Fruit fly (Drosophila melanogaster) whole organism, prepupa: ENCODE measurements around the gene CG32276.

Experiments used
- Blimp-1 ChIP-seq: fragments of 200-800 bp; sonication (Bioruptor generic); optimal IDR thresholded peaks from 3 replicates; lab custom pipeline; 2017; ENCODE audit warnings: missing biosample characterization, missing genetic modification characterization, mild to moderate bottlenecking, moderate library complexity, missing genetic modification reagents
- CG10631 ChIP-seq: fragments of 200-800 bp; sonication (Bioruptor generic); optimal IDR thresholded peaks from 2 replicates; lab custom pipeline; 2016; ENCODE audit warnings: missing biosample characterization, missing genetic modification characterization
- CG10669 ChIP-seq: fragments of 200-800 bp; sonication (Bioruptor generic); optimal IDR thresholded peaks from 3 replicates; lab custom pipeline; 2018; ENCODE audit warnings: missing biosample characterization, mild to moderate bottlenecking, missing genetic modification characterization, moderate library complexity
- CG11294 ChIP-seq: fragments of 200-800 bp; sonication (Bioruptor generic); IDR thresholded peaks from 2 replicates; pipeline ENCODE4 v1.3.6; 2022; ENCODE audit warnings: missing biosample characterization, missing genetic modification characterization
- CG11902 ChIP-seq: fragments of 200-800 bp; sonication (Bioruptor generic); optimal IDR thresholded peaks from 3 replicates; lab custom pipeline; 2016; ENCODE audit warnings: missing biosample characterization, missing genetic modification characterization
- CG15336 ChIP-seq: fragments of 200-800 bp; sonication (Bioruptor generic); IDR thresholded peaks from 2 replicates; pipeline ENCODE4 v1.3.6; 2022; ENCODE audit warnings: missing biosample characterization, missing genetic modification characterization
- CG1621 ChIP-seq: fragments of 200-800 bp; sonication (Bioruptor generic); optimal IDR thresholded peaks from 3 replicates; lab custom pipeline; 2018; ENCODE audit warnings: missing biosample characterization, mild to moderate bottlenecking, missing genetic modification characterization
- CG16779 ChIP-seq: fragments of 200-800 bp; sonication (Bioruptor generic); optimal IDR thresholded peaks from 3 replicates; lab custom pipeline; 2017; ENCODE audit warnings: missing biosample characterization, mild to moderate bottlenecking, missing genetic modification characterization
- CG32006 ChIP-seq: fragments of 200-800 bp; sonication (Bioruptor generic); optimal IDR thresholded peaks from 3 replicates; lab custom pipeline; 2017; ENCODE audit warnings: missing biosample characterization, mild to moderate bottlenecking, missing genetic modification characterization
- CG34406 ChIP-seq: fragments of 200-800 bp; sonication (Bioruptor generic); optimal IDR thresholded peaks from 3 replicates; lab custom pipeline; 2016; ENCODE audit warnings: missing biosample characterization, missing genetic modification characterization
- CG4318 ChIP-seq: fragments of 200-800 bp; sonication (Bioruptor generic); optimal IDR thresholded peaks from 3 replicates; lab custom pipeline; 2017; ENCODE audit warnings: missing biosample characterization, mild to moderate bottlenecking, missing genetic modification characterization
- CG6163 ChIP-seq: fragments of 200-800 bp; sonication (Bioruptor generic); IDR thresholded peaks from 3 replicates; pipeline ENCODE4 v1.3.6; 2022; ENCODE audit warnings: missing biosample characterization, missing genetic modification characterization
- CG6276 ChIP-seq: fragments of 200-800 bp; sonication (Bioruptor generic); optimal IDR thresholded peaks from 2 replicates; lab custom pipeline; 2017; ENCODE audit warnings: missing biosample characterization, mild to moderate bottlenecking, missing genetic modification characterization
- CG6792 ChIP-seq: fragments of 200-800 bp; sonication (Bioruptor generic); optimal IDR thresholded peaks from 3 replicates; lab custom pipeline; 2016; ENCODE audit warnings: missing biosample characterization, missing genetic modification characterization
- CG6808 ChIP-seq: fragments of 200-800 bp; sonication (Bioruptor generic); optimal IDR thresholded peaks from 3 replicates; lab custom pipeline; 2017; ENCODE audit warnings: missing biosample characterization, missing genetic modification characterization, mild to moderate bottlenecking, moderate library complexity, missing genetic modification reagents
- CG6854 ChIP-seq: fragments of 200-800 bp; sonication (Bioruptor generic); optimal IDR thresholded peaks from 2 replicates; lab custom pipeline; 2017; ENCODE audit warnings: missing biosample characterization, mild to moderate bottlenecking, missing genetic modification characterization
- CG8119 ChIP-seq: fragments of 200-800 bp; sonication (Bioruptor generic); IDR thresholded peaks from 3 replicates; pipeline ENCODE4 v1.3.6; 2022; ENCODE audit warnings: missing biosample characterization, missing genetic modification characterization
- CG8319 ChIP-seq: fragments of 200-800 bp; sonication (Bioruptor generic); optimal IDR thresholded peaks from 3 replicates; lab custom pipeline; 2016; ENCODE audit warnings: missing biosample characterization, missing genetic modification characterization
- CG9139 ChIP-seq: fragments of 200-800 bp; sonication (Bioruptor generic); optimal IDR thresholded peaks from 3 replicates; lab custom pipeline; 2017; ENCODE audit warnings: missing biosample characterization, mild to moderate bottlenecking, missing genetic modification characterization
- Eip78C ChIP-seq: fragments of 200-800 bp; sonication (Bioruptor generic); peaks from one replicate; lab custom pipeline; 2016; ENCODE audit warnings: missing biosample characterization, missing genetic modification characterization
- Eip93F ChIP-seq: fragments of 200-800 bp; sonication (Bioruptor generic); optimal IDR thresholded peaks from 2 replicates; lab custom pipeline; 2016; ENCODE audit warnings: missing biosample characterization, mild to moderate bottlenecking, missing genetic modification characterization
- Ets21C ChIP-seq: fragments of 200-800 bp; sonication (Bioruptor generic); optimal IDR thresholded peaks from 3 replicates; lab custom pipeline; 2016; ENCODE audit warnings: missing biosample characterization, missing genetic modification characterization
- Gug ChIP-seq: fragments of 200-800 bp; sonication (Bioruptor generic); IDR thresholded peaks from 2 replicates; pipeline ENCODE4 v1.3.6; 2022; ENCODE audit warnings: missing biosample characterization, missing genetic modification characterization
- Hr38 ChIP-seq: sonication (Bioruptor generic); optimal IDR thresholded peaks from 2 replicates; lab custom pipeline; 2016; ENCODE audit warnings: missing biosample characterization, missing genetic modification characterization
- Hr39 ChIP-seq: fragments of 200-800 bp; sonication (Bioruptor generic); optimal IDR thresholded peaks from 2 replicates; lab custom pipeline; 2016; ENCODE audit warnings: missing biosample characterization, missing genetic modification characterization
- Hr4 ChIP-seq: fragments of 200-800 bp; sonication (Bioruptor generic); optimal IDR thresholded peaks from 3 replicates; lab custom pipeline; 2016; ENCODE audit warnings: missing biosample characterization, missing genetic modification characterization
- Lpt ChIP-seq: fragments of 200-800 bp; sonication (Bioruptor generic); optimal IDR thresholded peaks from 3 replicates; lab custom pipeline; 2016; ENCODE audit warnings: missing biosample characterization, missing genetic modification characterization
- Met ChIP-seq: fragments of 200-800 bp; sonication (Bioruptor generic); optimal IDR thresholded peaks from 3 replicates; lab custom pipeline; 2016; ENCODE audit warnings: missing biosample characterization, missing genetic modification characterization
- OdsH ChIP-seq: fragments of 200-800 bp; sonication (Bioruptor generic); optimal IDR thresholded peaks from 3 replicates; lab custom pipeline; 2016; ENCODE audit warnings: missing biosample characterization, missing genetic modification characterization
- Smox ChIP-seq: fragments of 200-800 bp; sonication (Bioruptor generic); optimal IDR thresholded peaks from 3 replicates; lab custom pipeline; 2016; ENCODE audit warnings: missing biosample characterization, missing genetic modification characterization
- Sox102F ChIP-seq: fragments of 200-800 bp; sonication (Bioruptor generic); optimal IDR thresholded peaks from 2 replicates; lab custom pipeline; 2016; ENCODE audit warnings: missing biosample characterization, mild to moderate bottlenecking, missing genetic modification characterization
- Sox14 ChIP-seq: fragments of 200-800 bp; sonication (Bioruptor generic); optimal IDR thresholded peaks from 3 replicates; lab custom pipeline; 2016; ENCODE audit warnings: missing biosample characterization, missing genetic modification characterization
- Sox15 ChIP-seq: fragments of 200-800 bp; sonication (Bioruptor generic); optimal IDR thresholded peaks from 3 replicates; lab custom pipeline; 2016; ENCODE audit warnings: missing biosample characterization, missing genetic modification characterization
- achi ChIP-seq: fragments of 200-800 bp; sonication (Bioruptor generic); optimal IDR thresholded peaks from 3 replicates; lab custom pipeline; 2016; ENCODE audit warnings: missing biosample characterization, missing genetic modification characterization
- acj6 ChIP-seq: fragments of 200-800 bp; sonication (Bioruptor generic); optimal IDR thresholded peaks from 3 replicates; lab custom pipeline; 2016; ENCODE audit warnings: missing biosample characterization, missing genetic modification characterization
- cyc ChIP-seq: fragments of 200-800 bp; sonication (Bioruptor generic); optimal IDR thresholded peaks from 3 replicates; lab custom pipeline; 2016; ENCODE audit warnings: missing biosample characterization, missing genetic modification characterization
- dac ChIP-seq: fragments of 200-800 bp; sonication (Bioruptor generic); optimal IDR thresholded peaks from 2 replicates; lab custom pipeline; 2017; ENCODE audit warnings: missing biosample characterization, mild to moderate bottlenecking, missing genetic modification characterization
- dsx ChIP-seq: fragments of 200-800 bp; optimal IDR thresholded peaks from 3 replicates; lab custom pipeline; 2019; ENCODE audit warnings: missing biosample characterization, mild to moderate bottlenecking, missing genetic modification characterization, moderate library complexity; ENCODE audit not compliant: poor library complexity, severe bottlenecking
- eg ChIP-seq: fragments of 200-800 bp; sonication (Bioruptor generic); IDR thresholded peaks from 3 replicates; pipeline ENCODE4 v1.3.6; 2022; ENCODE audit warnings: missing biosample characterization, missing genetic modification characterization
- esn ChIP-seq: fragments of 200-800 bp; sonication (Bioruptor generic); optimal IDR thresholded peaks from 2 replicates; lab custom pipeline; 2016; ENCODE audit warnings: missing biosample characterization, mild to moderate bottlenecking, missing genetic modification characterization, moderate library complexity
- fd59A ChIP-seq: fragments of 200-800 bp; sonication (Bioruptor generic); optimal IDR thresholded peaks from 2 replicates; lab custom pipeline; 2017; ENCODE audit warnings: missing biosample characterization, mild to moderate bottlenecking, missing genetic modification characterization, missing genetic modification reagents
- fd85E ChIP-seq: fragments of 200-800 bp; sonication (Bioruptor generic); optimal IDR thresholded peaks from 3 replicates; lab custom pipeline; 2016; ENCODE audit warnings: missing biosample characterization, missing genetic modification characterization
- fkh ChIP-seq: fragments of 200-800 bp; sonication (Bioruptor generic); optimal IDR thresholded peaks from 3 replicates; lab custom pipeline; 2017; ENCODE audit warnings: missing biosample characterization, mild to moderate bottlenecking, missing genetic modification characterization, moderate library complexity
- net ChIP-seq: fragments of 200-800 bp; sonication (Bioruptor generic); optimal IDR thresholded peaks from 3 replicates; lab custom pipeline; 2016; ENCODE audit warnings: missing biosample characterization, missing genetic modification characterization
- salr ChIP-seq, 2 experiments: fragments of 200-800 bp; sonication (Bioruptor generic); optimal IDR thresholded peaks; 3 replicates each; lab custom pipeline; 2016 to 2018; ENCODE audit warnings: missing biosample characterization in 2 of 2, missing genetic modification characterization in 2 of 2, mild to moderate bottlenecking in 1 of 2
- spab ChIP-seq: fragments of 200-800 bp; sonication (Bioruptor generic); optimal IDR thresholded peaks from 2 replicates; lab custom pipeline; 2017; ENCODE audit warnings: missing biosample characterization, mild to moderate bottlenecking, missing genetic modification characterization, missing genetic modification reagents
- ss ChIP-seq, 2 experiments: fragments of 200-800 bp; sonication (Bioruptor generic); optimal IDR thresholded peaks; 2 replicates in 1 of 2; 3 replicates in 1 of 2; lab custom pipeline; 2017 to 2018; ENCODE audit warnings: mild to moderate bottlenecking in 2 of 2, missing biosample characterization in 2 of 2, missing genetic modification characterization in 2 of 2, moderate library complexity in 1 of 2
- svp ChIP-seq: fragments of 200-800 bp; sonication (Bioruptor generic); peaks from one replicate; lab custom pipeline; 2016; ENCODE audit warnings: missing biosample characterization, missing genetic modification characterization
- topi ChIP-seq: fragments of 200-800 bp; sonication (Bioruptor generic); optimal IDR thresholded peaks from 3 replicates; lab custom pipeline; 2016; ENCODE audit warnings: missing biosample characterization, missing genetic modification characterization
- vri ChIP-seq: fragments of 200-800 bp; sonication (Bioruptor generic); optimal IDR thresholded peaks from 3 replicates; lab custom pipeline; 2016; ENCODE audit warnings: missing biosample characterization, mild to moderate bottlenecking, missing genetic modification characterization

CG32276 gene

dm6 chr3L:3198447-3199402, at the start of gene CG32276, which contains the start of gene gry:
Gene CG32276 (minus strand): TSS chr3L:3199047.
Gene gry (plus strand): TSS chr3L:3199090.
- TF ChIP-seq acj6 (GFP tag; lab: Kevin White, UChicago) (peak; percentile 73), CG6854 (GFP tag; lab: Kevin White, UChicago) (peak; percentile 71), ss (GFP tag; optimal IDR thresholded peaks at IDR 0.05; lab: Kevin White, UChicago) (no peak), svp (GFP tag; lab: Kevin White, UChicago) (peak; percentile 86), esn (GFP tag; lab: Kevin White, UChicago) (peak; percentile 77), Blimp-1 (GFP tag; lab: Kevin White, UChicago) (peak; percentile 38), CG15336 (GFP tag; lab: Robert Waterston, UW) (peak; percentile 45; the same call in 1 of the 2 replicates), salr (GFP tag; optimal IDR thresholded peaks at IDR 0.05; lab: Kevin White, UChicago) (no peak), CG6163 (peak; percentile 65), CG10631 (no peak), spab (GFP tag; lab: Kevin White, UChicago) (no peak), Hr38 (GFP tag; lab: Kevin White, UChicago) (peak; percentile 0), CG6808 (GFP tag; lab: Kevin White, UChicago) (no peak), CG10669 (GFP tag; lab: Kevin White, UChicago) (no peak), Eip93F (GFP tag; lab: Kevin White, UChicago) (peak; percentile 78), Hr4 (GFP tag; lab: Kevin White, UChicago) (no peak), dac (GFP tag; lab: Kevin White, UChicago) (no peak), Ets21C (GFP tag; lab: Kevin White, UChicago) (peak; percentile 77), cyc (GFP tag; lab: Kevin White, UChicago) (peak; percentile 81), CG6276 (GFP tag; lab: Kevin White, UChicago) (no peak), fd85E (GFP tag; lab: Kevin White, UChicago) (peak; percentile 3), Smox (GFP tag; lab: Kevin White, UChicago) (no peak), CG11294 (GFP tag; lab: Robert Waterston, UW) (peak; percentile 22; the same call in 1 of the 2 replicates), CG11902 (GFP tag; lab: Kevin White, UChicago) (peak; percentile 63), achi (GFP tag; lab: Kevin White, UChicago) (peak; percentile 60), CG9139 (GFP tag; lab: Kevin White, UChicago) (no peak), CG8319 (GFP tag; lab: Kevin White, UChicago) (peak; percentile 57), fkh (peak; percentile 20), CG34406 (GFP tag; lab: Kevin White, UChicago) (peak; percentile 50), topi (GFP tag; lab: Kevin White, UChicago) (peak; percentile 70), dsx (no peak), Gug (0 out of 2 replicates have a peak, but pooled peaks have one; percentile 27), CG16779 (tag; lab: Kevin White, UChicago) (peak; percentile 34), Sox14 (GFP tag; lab: Kevin White, UChicago) (no peak), OdsH (no peak), Met (GFP tag; lab: Kevin White, UChicago) (no peak), Hr39 (GFP tag; lab: Kevin White, UChicago) (peak; percentile 80), CG6792 (peak; percentile 78), vri (GFP tag; lab: Kevin White, UChicago) (no peak), net (GFP tag; lab: Kevin White, UChicago) (no peak), Sox102F (GFP tag; lab: Kevin White, UChicago) (peak; percentile 75), CG1621 (tag; lab: Kevin White, UChicago) (peak; percentile 48), CG4318 (no peak), CG32006 (GFP tag; lab: Kevin White, UChicago) (no peak), Eip78C (no peak), Lpt (no peak), fd59A (peak; percentile 11), CG8119 (peak; percentile 32; the same call in 1 of the 3 replicates), Sox15 (GFP tag; lab: Kevin White, UChicago) (peak; percentile 51), eg (peak; percentile 72)
